Fruit fly (Drosophila melanogaster): Measurements from ENCODE around the gene Tdrd3.

The Tdrd3 gene

DNA sequence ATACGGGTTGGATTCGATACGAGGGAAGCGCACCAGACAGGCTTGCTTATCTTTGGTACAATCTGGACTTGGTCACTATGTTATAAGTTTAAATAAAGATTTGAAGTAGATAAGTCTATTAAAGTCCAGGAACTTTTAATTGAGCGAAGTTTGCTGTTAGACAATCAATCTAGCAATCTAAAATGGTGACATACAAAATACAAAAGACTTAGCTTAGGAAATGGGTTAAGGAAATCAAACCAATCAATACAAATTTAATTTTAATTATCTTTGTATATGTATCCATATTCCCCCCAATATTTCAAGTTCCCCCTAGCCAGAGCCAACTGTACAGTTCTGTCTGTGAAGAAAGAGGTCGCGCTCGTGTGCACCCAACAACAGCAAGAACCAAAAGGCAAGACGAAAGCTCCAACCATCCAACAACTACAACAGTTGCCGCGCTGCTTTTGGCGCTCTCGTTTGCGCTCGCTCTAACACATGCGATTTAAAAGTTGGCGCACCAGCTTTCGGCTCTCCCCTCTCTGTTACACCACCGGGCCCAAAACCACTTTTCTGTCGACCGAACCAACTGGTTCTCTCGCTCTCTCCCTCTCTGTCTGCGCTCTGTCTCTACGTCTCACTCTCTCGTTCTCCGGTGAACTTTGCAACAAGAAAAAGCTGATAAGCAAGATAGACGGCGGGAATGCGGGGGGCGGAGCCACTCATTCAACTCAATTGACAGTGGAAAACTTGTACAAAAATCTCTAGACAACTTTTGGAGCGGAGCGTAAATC, 30.5 kb upstream of the Tdrd3 start (continued):
- TF ChIP-seq CG8290 (GFP tag; optimal IDR thresholded peaks at IDR 0.05) (no peak), CG8290 (tag; optimal IDR thresholded peaks at IDR 0.05) (peak; percentile 9 to 62), CG8944 (GFP tag; optimal IDR thresholded peaks at IDR 0.05) (peak; percentile 73), CG11085 (GFP tag; IDR thresholded peaks at IDR 0.05) (peak; percentile 67), CG7357 (GFP tag; IDR thresholded peaks at IDR 0.05) (peak; percentile 81), luna (GFP tag; optimal IDR thresholded peaks at IDR 0.05) (peak; percentile 61), CG2129 (GFP tag; IDR thresholded peaks at IDR 0.05; ENCODE audit: partially characterized antibody) (no peak), vnd (GFP tag; IDR thresholded peaks at IDR 0.05; ENCODE audit: partially characterized antibody) (no peak), pb (GFP tag; optimal IDR thresholded peaks at IDR 0.05) (no peak), tgo (GFP tag; IDR thresholded peaks at IDR 0.05) (peak; percentile 87), CG15479 (GFP tag; optimal IDR thresholded peaks at IDR 0.05) (no peak), CG14860 (GFP tag; IDR thresholded peaks at IDR 0.05; ENCODE audit: partially characterized antibody) (no peak), CG15073 (GFP tag; optimal IDR thresholded peaks at IDR 0.05) (peak; percentile 37), CG4360 (GFP tag; IDR thresholded peaks at IDR 0.05) (no peak; the same call in none of the 2 replicates), CG6854 (GFP tag; optimal IDR thresholded peaks at IDR 0.05) (peak; percentile 81), CG11723 (GFP tag; optimal IDR thresholded peaks at IDR 0.05) (peak; percentile 81), tna (GFP tag; IDR thresholded peaks at IDR 0.05; ENCODE audit: partially characterized antibody) (no peak), fd96Cb (tag; optimal IDR thresholded peaks at IDR 0.05) (peak; percentile 88), CG6683 (GFP tag; optimal IDR thresholded peaks at IDR 0.05) (peak; percentile 75), Taf1 (GFP tag; IDR thresholded peaks at IDR 0.05) (peak; percentile 77), lilli (GFP tag; optimal IDR thresholded peaks at IDR 0.05) (peak; percentile 83), CG13624 (GFP tag; optimal IDR thresholded peaks at IDR 0.05) (peak; percentile 65), grn (GFP tag; optimal IDR thresholded peaks at IDR 0.05) (peak; percentile 87), CG7839 (tag; optimal IDR thresholded peaks at IDR 0.05) (peak; percentile 94), CG31441 (GFP tag; IDR thresholded peaks at IDR 0.05) (peak; percentile 88), schlank (tag; optimal IDR thresholded peaks at IDR 0.05) (peak; percentile 52), corto (GFP tag; optimal IDR thresholded peaks at IDR 0.05) (peak; percentile 33)

- TF ChIP-seq CG7963 (GFP tag; IDR thresholded peaks at IDR 0.05; ENCODE audit: partially characterized antibody) (no peak), H2.0 (GFP tag; IDR thresholded peaks at IDR 0.05) (peak; percentile 88), mam (GFP tag; optimal IDR thresholded peaks at IDR 0.05) (peak; percentile 96), Taf1 (GFP tag; IDR thresholded peaks at IDR 0.05) (peak; percentile 90), CG3838 (GFP tag; optimal IDR thresholded peaks at IDR 0.05) (no peak), CG43689 (GFP tag; IDR thresholded peaks at IDR 0.05) (peak; percentile 85), fd96Cb (tag; optimal IDR thresholded peaks at IDR 0.05) (peak; percentile 81), dimm (GFP tag; IDR thresholded peaks at IDR 0.05) (peak; percentile 81), cwo (GFP tag; optimal IDR thresholded peaks at IDR 0.05) (peak; percentile 79), Dip3 (GFP tag; optimal IDR thresholded peaks at IDR 0.05) (peak; percentile 86), CG34376 (GFP tag; optimal IDR thresholded peaks at IDR 0.05) (no peak), HmgZ (tag; optimal IDR thresholded peaks at IDR 0.05) (peak; percentile 92), dmrt11E (tag; optimal IDR thresholded peaks at IDR 0.05) (peak; percentile 49), Pdp1 (GFP tag; optimal IDR thresholded peaks at IDR 0.05) (peak; percentile 90 to 95), cato (GFP tag; optimal IDR thresholded peaks at IDR 0.05; ENCODE audit: borderline replicate concordance) (peak; percentile 67), D19B (GFP tag; optimal IDR thresholded peaks at IDR 0.05) (peak; percentile 83), CG7271 (tag; optimal IDR thresholded peaks at IDR 0.05) (no peak), MTF-1 (GFP tag; optimal IDR thresholded peaks at IDR 0.05; ENCODE audit: borderline replicate concordance) (peak; percentile 82), MESR4 (GFP tag; optimal IDR thresholded peaks at IDR 0.05) (peak; percentile 19), fd102C (GFP tag; optimal IDR thresholded peaks at IDR 0.05) (no peak), toy (GFP tag; IDR thresholded peaks at IDR 0.05) (peak; percentile 62; the same call in 1 of the 2 replicates), lbe (GFP tag; optimal IDR thresholded peaks at IDR 0.05) (peak; percentile 66), zfh1 (GFP tag; IDR thresholded peaks at IDR 0.05) (peak; percentile 92)
Observed at dm6 chr3L:14756724-14757463, 29.7 kb upstream of the Tdrd3 start.
